Fruit fly (Drosophila melanogaster) whole organism, embryonic: ENCODE results near the gene CG17754.
A peak's percentile ranks its signal among the peaks of the same experiment; 100 is the strongest.

Source experiments
- Bdp1 ChIP-seq: fragments of 200-800 bp; sonication (Bioruptor generic); optimal IDR thresholded peaks from 3 replicates; lab custom pipeline; 2016; ENCODE audit warnings: missing biosample characterization, missing genetic modification characterization
- Bgb ChIP-seq: fragments of 200-800 bp; sonication (Bioruptor generic); IDR thresholded peaks from 2 replicates; pipeline ENCODE4 v1.3.6; 2022; ENCODE audit warnings: missing biosample characterization, missing genetic modification characterization; ENCODE audit not compliant: partially characterized antibody
- C15 ChIP-seq: fragments of 200-800 bp; sonication (Bioruptor generic); IDR thresholded peaks from 3 replicates; pipeline ENCODE4 v1.3.6; 2022; ENCODE audit warnings: missing biosample characterization, missing genetic modification characterization
- CG1024 ChIP-seq: fragments of 200-800 bp; sonication (Bioruptor generic); IDR thresholded peaks from 2 replicates; pipeline ENCODE4 v1.3.6; 2022; ENCODE audit warnings: missing biosample characterization, missing genetic modification characterization
- CG10366 ChIP-seq: fragments of 200-800 bp; sonication (Bioruptor generic); IDR thresholded peaks from 2 replicates; pipeline ENCODE4 v1.3.6; 2022; ENCODE audit warnings: missing biosample characterization, missing genetic modification characterization
- CG10959 ChIP-seq: fragments of 200-800 bp; sonication (Bioruptor generic); IDR thresholded peaks from 2 replicates; pipeline ENCODE4 v1.3.6; 2022; ENCODE audit warnings: missing biosample characterization, missing genetic modification characterization
- CG12391 ChIP-seq: fragments of 200-800 bp; sonication (Bioruptor generic); optimal IDR thresholded peaks from 3 replicates; lab custom pipeline; 2018; ENCODE audit warnings: missing biosample characterization, mild to moderate bottlenecking, missing genetic modification characterization, moderate library complexity
- CG15011 ChIP-seq: fragments of 200-800 bp; sonication (Bioruptor generic); optimal IDR thresholded peaks from 3 replicates; lab custom pipeline; 2018; ENCODE audit warnings: missing biosample characterization, mild to moderate bottlenecking, missing genetic modification characterization
- CG1529 ChIP-seq: fragments of 200-800 bp; sonication (Bioruptor generic); optimal IDR thresholded peaks from 3 replicates; lab custom pipeline; 2018; ENCODE audit warnings: missing biosample characterization, missing genetic modification characterization
- CG1603 ChIP-seq: fragments of 200-800 bp; sonication (Bioruptor generic); optimal IDR thresholded peaks from 2 replicates; lab custom pipeline; 2019; ENCODE audit warnings: missing biosample characterization, mild to moderate bottlenecking, missing genetic modification characterization, moderate library complexity
- CG1832 ChIP-seq: fragments of 200-800 bp; sonication (Bioruptor generic); optimal IDR thresholded peaks from 2 replicates; lab custom pipeline; 2017; ENCODE audit warnings: missing biosample characterization, mild to moderate bottlenecking, missing genetic modification characterization, inconsistent platforms
- CG2116 ChIP-seq: fragments of 200-800 bp; sonication (Bioruptor generic); optimal IDR thresholded peaks from 3 replicates; lab custom pipeline; 2018; ENCODE audit warnings: missing biosample characterization, mild to moderate bottlenecking, missing genetic modification characterization
- CG30431 ChIP-seq: fragments of 200-800 bp; sonication (Bioruptor generic); optimal IDR thresholded peaks from 2 replicates; lab custom pipeline; 2017; ENCODE audit warnings: missing biosample characterization, missing genetic modification characterization
- CG31224 ChIP-seq: fragments of 200-800 bp; sonication (Bioruptor generic); IDR thresholded peaks from 2 replicates; pipeline ENCODE4 v1.3.6; 2022; ENCODE audit warnings: missing biosample characterization, missing genetic modification characterization
- CG3995 ChIP-seq: fragments of 200-800 bp; sonication (Bioruptor generic); optimal IDR thresholded peaks from 3 replicates; lab custom pipeline; 2016; ENCODE audit warnings: missing biosample characterization, missing genetic modification characterization
- CG4328 ChIP-seq: fragments of 200-800 bp; sonication (Bioruptor generic); optimal IDR thresholded peaks from 3 replicates; lab custom pipeline; 2017; ENCODE audit warnings: missing biosample characterization, missing genetic modification reagents, missing genetic modification characterization
- CG4730 ChIP-seq: fragments of 200-800 bp; sonication (Bioruptor generic); IDR thresholded peaks from 2 replicates; pipeline ENCODE4 v1.3.6; 2022; ENCODE audit warnings: missing biosample characterization, missing genetic modification characterization
- CG6272 ChIP-seq: fragments of 200-800 bp; sonication (Bioruptor generic); IDR thresholded peaks from 2 replicates; pipeline ENCODE4 v1.3.6; 2022; ENCODE audit warnings: missing biosample characterization, missing genetic modification characterization
- CG7372 ChIP-seq: fragments of 200-800 bp; sonication (Bioruptor generic); IDR thresholded peaks from 2 replicates; pipeline ENCODE4 v1.3.6; 2022; ENCODE audit warnings: missing biosample characterization, missing genetic modification characterization
- CG8359 ChIP-seq: fragments of 200-800 bp; sonication (Bioruptor generic); optimal IDR thresholded peaks from 2 replicates; lab custom pipeline; 2017; ENCODE audit warnings: missing biosample characterization, mild to moderate bottlenecking, missing genetic modification characterization, borderline replicate concordance
- CG9609 ChIP-seq: fragments of 200-800 bp; sonication (Bioruptor generic); optimal IDR thresholded peaks from 3 replicates; lab custom pipeline; 2016; ENCODE audit warnings: missing biosample characterization, missing genetic modification characterization
- CG9727 ChIP-seq: fragments of 200-800 bp; sonication (Bioruptor generic); optimal IDR thresholded peaks from 3 replicates; lab custom pipeline; 2017; ENCODE audit warnings: missing biosample characterization, mild to moderate bottlenecking, missing genetic modification characterization
- CTCF ChIP-seq: fragments of 200-800 bp; sonication (Bioruptor generic); optimal IDR thresholded peaks from 2 replicates; lab custom pipeline; 2017; ENCODE audit warnings: missing biosample characterization, mild to moderate bottlenecking, missing genetic modification characterization, moderate library complexity
- Dip2 ChIP-seq: fragments of 200-800 bp; sonication (Bioruptor generic); IDR thresholded peaks from 2 replicates; pipeline ENCODE4 v1.3.6; 2022; ENCODE audit warnings: missing biosample characterization, missing genetic modification characterization
- Dll ChIP-seq: fragments of 200-800 bp; sonication (Bioruptor generic); IDR thresholded peaks from 4 replicates; pipeline ENCODE4 v1.3.6; 2022; ENCODE audit warnings: missing biosample characterization, missing genetic modification characterization; ENCODE audit not compliant: partially characterized antibody
- E2f2 ChIP-seq: fragments of 200-800 bp; sonication (Bioruptor generic); IDR thresholded peaks from 2 replicates; pipeline ENCODE4 v1.3.6; 2022; ENCODE audit warnings: missing biosample characterization, missing genetic modification characterization
- HLH4C ChIP-seq: fragments of 200-800 bp; sonication (Bioruptor generic); IDR thresholded peaks from 3 replicates; pipeline ENCODE4 v1.3.6; 2022; ENCODE audit warnings: missing biosample characterization, missing genetic modification characterization; ENCODE audit not compliant: partially characterized antibody
- Hr78 ChIP-seq, 2 experiments: fragments of 200-800 bp in 1 of 2; fragments of >200 bp in 1 of 2; sonication (Bioruptor generic) in 1 of 2; optimal IDR thresholded peaks; 2 replicates each; lab custom pipeline; 2017 to 2019; ENCODE audit warnings: missing biosample characterization in 2 of 2, missing genetic modification characterization in 2 of 2, mild to moderate bottlenecking in 1 of 2, moderate library complexity in 1 of 2
- MTF-1 ChIP-seq: fragments of 200-800 bp; sonication (Bioruptor generic); optimal IDR thresholded peaks from 2 replicates; lab custom pipeline; 2018; ENCODE audit warnings: missing biosample characterization, mild to moderate bottlenecking, missing genetic modification characterization, borderline replicate concordance
- Ptx1 ChIP-seq: fragments of 200-800 bp; sonication (Bioruptor generic); IDR thresholded peaks from 2 replicates; pipeline ENCODE4 v1.3.6; 2022; ENCODE audit warnings: missing biosample characterization, missing genetic modification characterization
- TFAM ChIP-seq: fragments of 200-800 bp; sonication (Bioruptor generic); optimal IDR thresholded peaks from 2 replicates; lab custom pipeline; 2017; ENCODE audit warnings: missing biosample characterization, missing genetic modification characterization, inconsistent platforms
- YL-1 ChIP-seq: fragments of 200-800 bp; sonication (Bioruptor generic); optimal IDR thresholded peaks from 3 replicates; lab custom pipeline; 2017; ENCODE audit warnings: missing biosample characterization, mild to moderate bottlenecking, missing genetic modification characterization
- amos ChIP-seq: fragments of 200-800 bp; sonication (Bioruptor generic); IDR thresholded peaks from 2 replicates; pipeline ENCODE4 v1.3.6; 2022; ENCODE audit warnings: missing biosample characterization, missing genetic modification characterization; ENCODE audit not compliant: partially characterized antibody
- ap ChIP-seq: fragments of 200-800 bp; sonication (Bioruptor generic); IDR thresholded peaks from 2 replicates; pipeline ENCODE4 v1.3.6; 2022; ENCODE audit warnings: missing biosample characterization, missing genetic modification characterization
- ara ChIP-seq: fragments of 200-800 bp; sonication (Bioruptor generic); IDR thresholded peaks from 2 replicates; pipeline ENCODE4 v1.3.6; 2022; ENCODE audit warnings: missing biosample characterization, missing genetic modification characterization
- cg ChIP-seq: fragments of 200-800 bp; sonication (Bioruptor generic); optimal IDR thresholded peaks from 3 replicates; lab custom pipeline; 2019; ENCODE audit warnings: missing biosample characterization, mild to moderate bottlenecking, missing genetic modification characterization, moderate library complexity
- chif ChIP-seq, 2 experiments: fragments of 200-800 bp; sonication (Bioruptor generic); optimal IDR thresholded peaks; 3 replicates each; lab custom pipeline; 2016; ENCODE audit warnings: missing biosample characterization in 2 of 2, missing genetic modification characterization in 2 of 2
- corto ChIP-seq: fragments of 200-800 bp; sonication (Bioruptor generic); optimal IDR thresholded peaks from 2 replicates; lab custom pipeline; 2016; ENCODE audit warnings: missing biosample characterization, mild to moderate bottlenecking, missing genetic modification characterization, moderate library complexity
- gsb-n ChIP-seq: fragments of 200-800 bp; sonication (Bioruptor generic); optimal IDR thresholded peaks from 3 replicates; lab custom pipeline; 2018; ENCODE audit warnings: missing biosample characterization, mild to moderate bottlenecking, missing genetic modification characterization
- hth ChIP-seq: fragments of >200 bp; optimal IDR thresholded peaks from 2 replicates; lab custom pipeline; 2017; ENCODE audit warnings: inconsistent platforms
- inv ChIP-seq: fragments of 200-800 bp; sonication (Bioruptor generic); IDR thresholded peaks from 2 replicates; pipeline ENCODE4 v1.3.6; 2022; ENCODE audit warnings: missing biosample characterization, missing genetic modification characterization; ENCODE audit not compliant: partially characterized antibody
- kni ChIP-seq: fragments of 200-800 bp; sonication (Bioruptor generic); optimal IDR thresholded peaks from 3 replicates; lab custom pipeline; 2017; ENCODE audit warnings: mild to moderate bottlenecking, missing biosample characterization, missing genetic modification reagents, missing genetic modification characterization
- nerfin-1 ChIP-seq: fragments of 200-800 bp; sonication (Bioruptor generic); optimal IDR thresholded peaks from 3 replicates; lab custom pipeline; 2019; ENCODE audit warnings: missing biosample characterization, mild to moderate bottlenecking, missing genetic modification characterization, moderate library complexity
- onecut ChIP-seq: fragments of 200-800 bp; sonication (Bioruptor generic); IDR thresholded peaks from 2 replicates; pipeline ENCODE4 v1.3.6; 2022; ENCODE audit warnings: missing biosample characterization, missing genetic modification characterization
- otp ChIP-seq: fragments of 200-800 bp; sonication (Bioruptor generic); IDR thresholded peaks from 3 replicates; pipeline ENCODE4, ENCODE4 v1.3.6; 2022; ENCODE audit warnings: missing biosample characterization, missing genetic modification characterization
- run ChIP-seq: fragments of 200-800 bp; sonication (Bioruptor generic); optimal IDR thresholded peaks from 3 replicates; lab custom pipeline; 2018; ENCODE audit warnings: missing biosample characterization, mild to moderate bottlenecking, missing genetic modification characterization
- sens ChIP-seq: fragments of 200-800 bp; sonication (Bioruptor generic); peaks from one replicate; lab custom pipeline; 2016; ENCODE audit warnings: missing biosample characterization, missing genetic modification characterization
- slbo ChIP-seq: fragments of 200-800 bp; sonication (Bioruptor generic); IDR thresholded peaks from 2 replicates; pipeline ENCODE4 v1.3.6; 2022; ENCODE audit warnings: missing biosample characterization, missing genetic modification characterization
- sug ChIP-seq: fragments of 200-800 bp; optimal IDR thresholded peaks from 2 replicates; lab custom pipeline; 2019; ENCODE audit warnings: missing biosample characterization, mild to moderate bottlenecking, missing genetic modification characterization, moderate library complexity
- toy ChIP-seq: fragments of 200-800 bp; sonication (Bioruptor generic); IDR thresholded peaks from 2 replicates; pipeline ENCODE4 v1.3.6; 2022; ENCODE audit warnings: missing biosample characterization, missing genetic modification characterization
- ttk ChIP-seq: fragments of 200-800 bp; sonication (Bioruptor generic); IDR thresholded peaks from 2 replicates; pipeline ENCODE4 v2.1.2; 2022; ENCODE audit warnings: missing biosample characterization, missing genetic modification characterization
- unpg ChIP-seq: fragments of 200-800 bp; sonication (Bioruptor generic); optimal IDR thresholded peaks from 3 replicates; lab custom pipeline; 2018; ENCODE audit warnings: missing biosample characterization, mild to moderate bottlenecking, missing genetic modification characterization, moderate library complexity

CG17754 gene

dm6 chrX:9232199-9232598, 18.0 kb upstream of the CG17754 start, which contains the start of gene CG12121 (continued):
- no peak for TF ChIP-seq TFAM (GFP tag; lab: Kevin White, UChicago)
- TF ChIP-seq CG30431: no peak
- no peak for TF ChIP-seq toy (GFP tag; lab: Robert Waterston, UW)
- no peak for TF ChIP-seq CG4328 (GFP tag; lab: Kevin White, UChicago)
- no peak for TF ChIP-seq cg
- no peak for TF ChIP-seq C15 (GFP tag; lab: Robert Waterston, UW)
- TF ChIP-seq otp: no peak
- peak; percentile 71; the same call in 2 of the 4 replicates for TF ChIP-seq Dll
- TF ChIP-seq gsb-n (tag; lab: Kevin White, UChicago): no peak
- TF ChIP-seq CG1832: no peak
- TF ChIP-seq amos (GFP tag; lab: Robert Waterston, UW): peak; percentile 75; the same call in 1 of the 2 replicates
- no peak for TF ChIP-seq sens (GFP tag; lab: Kevin White, UChicago)
- no peak for TF ChIP-seq kni (GFP tag; lab: Kevin White, UChicago)
- TF ChIP-seq chif (GFP tag; optimal IDR thresholded peaks at IDR 0.05; lab: Kevin White, UChicago): no peak
- no peak for TF ChIP-seq nerfin-1
- no peak for TF ChIP-seq CG1603 (tag; lab: Kevin White, UChicago)
- TF ChIP-seq CG12391 (tag; lab: Kevin White, UChicago): no peak
- no peak for TF ChIP-seq Dip2 (GFP tag; lab: Robert Waterston, UW)
- TF ChIP-seq CG2116: peak; percentile 63
- TF ChIP-seq CG9609: no peak
- peak; percentile 20 for TF ChIP-seq CG3995 (GFP tag; lab: Kevin White, UChicago)
- TF ChIP-seq CG8359: no peak
- TF ChIP-seq onecut (GFP tag; lab: Robert Waterston, UW): no peak
- TF ChIP-seq CG15011: no peak
- TF ChIP-seq CG31224 (GFP tag; lab: Robert Waterston, UW): no peak
- no peak for TF ChIP-seq ara
- no peak for TF ChIP-seq MTF-1 (GFP tag; lab: Kevin White, UChicago)
- TF ChIP-seq CG10366: no peak
- no peak for TF ChIP-seq hth (lab: Kevin White, UChicago)
- peak; percentile 80 for TF ChIP-seq Bgb
- TF ChIP-seq Hr78 (GFP tag; optimal IDR thresholded peaks at IDR 0.05; lab: Kevin White, UChicago): no peak
- TF ChIP-seq CG4730: no peak
- TF ChIP-seq CG1529 (GFP tag; lab: Kevin White, UChicago): no peak
- TF ChIP-seq ttk (GFP tag; lab: Robert Waterston, UW): no peak
- no peak for TF ChIP-seq slbo (GFP tag; lab: Robert Waterston, UW)
- no peak for TF ChIP-seq CG1024
- TF ChIP-seq corto (GFP tag; lab: Kevin White, UChicago): no peak
- TF ChIP-seq HLH4C (GFP tag; lab: Robert Waterston, UW): peak; percentile 79
- no peak for TF ChIP-seq CG10959
- TF ChIP-seq inv: peak; percentile 46; the same call in 1 of the 2 replicates
- peak; percentile 89 for TF ChIP-seq E2f2
- no peak for TF ChIP-seq run (tag; lab: Kevin White, UChicago)
- TF ChIP-seq YL-1 (GFP tag; lab: Kevin White, UChicago): peak; percentile 39
- TF ChIP-seq sug (tag; lab: Kevin White, UChicago): no peak
- no peak for TF ChIP-seq ap (GFP tag; lab: Robert Waterston, UW)
- no peak for TF ChIP-seq CG7372 (GFP tag; lab: Robert Waterston, UW)
- TF ChIP-seq CTCF (GFP tag; lab: Kevin White, UChicago): no peak
- TF ChIP-seq Ptx1 (GFP tag; lab: Robert Waterston, UW): no peak
- no peak for TF ChIP-seq CG9727 (GFP tag; lab: Kevin White, UChicago)
- TF ChIP-seq unpg (GFP tag; lab: Kevin White, UChicago): no peak
- TF ChIP-seq Bdp1 (GFP tag; lab: Kevin White, UChicago): no peak
- TF ChIP-seq CG6272 (GFP tag; lab: Robert Waterston, UW): no peak
